Fruit fly (Drosophila melanogaster) Kc167 (cell line): ENCODE measurements around the gene Best4.

ENCODE experiments used
- Myc ChIP-seq: fragments of >200 bp; optimal IDR thresholded peaks from 2 replicates; lab custom pipeline; 2017; ENCODE audit warnings: missing external identifiers
- Sin3A ChIP-seq: fragments of >200 bp; optimal IDR thresholded peaks from 2 replicates; lab custom pipeline; 2018; ENCODE audit warnings: missing external identifiers
- h ChIP-seq: fragments of >200 bp; optimal IDR thresholded peaks from 3 replicates; lab custom pipeline; 2018; ENCODE audit warnings: missing external identifiers
- insv ChIP-seq: fragments of >200 bp; optimal IDR thresholded peaks from 3 replicates; lab custom pipeline; 2018; ENCODE audit warnings: missing external identifiers
- psq ChIP-seq: fragments of >200 bp; optimal IDR thresholded peaks from 2 replicates; lab custom pipeline; 2017; ENCODE audit warnings: missing external identifiers

DNA sequence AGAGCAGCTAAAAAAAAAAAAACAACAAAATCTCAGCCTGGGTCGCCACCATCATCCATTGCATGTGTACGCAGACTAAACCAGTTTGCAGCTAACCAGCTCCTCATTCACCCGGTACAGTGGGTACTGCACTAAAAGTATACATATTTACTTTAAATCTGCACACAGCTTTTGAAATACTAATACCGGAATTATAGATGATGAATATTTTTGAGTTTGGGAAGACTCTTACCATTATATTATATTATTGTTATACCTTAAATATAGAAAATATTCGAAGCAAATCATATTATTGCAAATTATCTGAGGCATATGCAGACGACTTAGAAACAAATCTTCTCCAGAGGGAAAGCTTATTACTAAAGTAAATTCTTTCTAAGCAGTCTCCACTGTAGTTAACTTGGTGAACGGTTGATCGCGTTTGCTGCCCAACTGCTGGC, 37.7 kb upstream of the Best4 start:
- TF ChIP-seq psq (lab: Kevin White, UChicago) (no peak), Sin3A (lab: Kevin White, UChicago) (no peak), Myc (lab: Kevin White, UChicago) (no peak), insv (no peak), h (no peak)
